Worm (Caenorhabditis elegans): Measurements from ENCODE around the gene fars-2.

- no peak for TF ChIP-seq nhr-6 (tag; optimal IDR thresholded peaks at IDR 0.05)
- TF ChIP-seq mdl-1 (tag; optimal IDR thresholded peaks at IDR 0.05) = no peak
- TF ChIP-seq lsy-2 (tag; optimal IDR thresholded peaks at IDR 0.05) = no peak
Observed at ce11 chrV:19899167-19899566, 8.1 kb downstream of the fars-2 start, which contains the start of gene Y116F11B.14.

All from whole organism, L4 larva.